Fruit fly (Drosophila melanogaster): ENCODE data around the gene CG18814.

Gene CG18814

DNA sequence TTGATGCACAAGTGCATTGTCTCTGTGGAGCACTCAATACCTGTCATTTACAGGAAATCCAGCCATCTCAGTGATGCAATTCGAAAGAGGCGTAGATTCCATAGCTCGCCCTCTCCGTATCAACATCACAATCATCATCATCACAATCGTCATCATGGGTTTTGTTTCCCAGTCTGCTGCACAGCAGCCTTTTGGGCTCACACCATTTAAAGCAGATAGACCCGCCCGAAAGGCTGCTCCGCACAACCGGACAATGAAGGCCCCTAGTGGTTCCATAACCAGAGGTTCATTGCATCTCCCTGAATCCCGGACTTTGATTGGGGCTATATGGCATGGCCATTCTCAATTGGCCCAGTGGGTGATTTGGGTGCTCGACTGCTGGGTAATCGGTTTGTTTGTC lies 34.8 kb upstream of the CG18814 start (continued):
- TF ChIP-seq zen2 (GFP tag; IDR thresholded peaks at IDR 0.05; ENCODE audit: partially characterized antibody) (0 out of 3 replicates have a peak, but pooled peaks have one; percentile 13), vvl (GFP tag; IDR thresholded peaks at IDR 0.05) (peak; percentile 24; the same call in 1 of the 2 replicates), bbx (GFP tag; IDR thresholded peaks at IDR 0.05; ENCODE audit: partially characterized antibody) (peak; percentile 38; the same call in 1 of the 2 replicates), E2f2 (GFP tag; IDR thresholded peaks at IDR 0.05) (peak; percentile 9; the same call in 1 of the 2 replicates), CG14441 (GFP tag; IDR thresholded peaks at IDR 0.05) (no peak), Med (GFP tag) (peak; percentile 75), Bgb (GFP tag; IDR thresholded peaks at IDR 0.05; ENCODE audit: partially characterized antibody) (peak; percentile 18; the same call in 1 of the 2 replicates), CG15514 (GFP tag; optimal IDR thresholded peaks at IDR 0.05) (peak; percentile 96), CG18599 (GFP tag; optimal IDR thresholded peaks at IDR 0.05) (no peak), bsh (GFP tag; optimal IDR thresholded peaks at IDR 0.05) (no peak), ftz-f1 (GFP tag; optimal IDR thresholded peaks at IDR 0.05) (peak; percentile 44), CG17612 (GFP tag; IDR thresholded peaks at IDR 0.05) (peak; percentile 35; the same call in 1 of the 2 replicates)

DNA sequence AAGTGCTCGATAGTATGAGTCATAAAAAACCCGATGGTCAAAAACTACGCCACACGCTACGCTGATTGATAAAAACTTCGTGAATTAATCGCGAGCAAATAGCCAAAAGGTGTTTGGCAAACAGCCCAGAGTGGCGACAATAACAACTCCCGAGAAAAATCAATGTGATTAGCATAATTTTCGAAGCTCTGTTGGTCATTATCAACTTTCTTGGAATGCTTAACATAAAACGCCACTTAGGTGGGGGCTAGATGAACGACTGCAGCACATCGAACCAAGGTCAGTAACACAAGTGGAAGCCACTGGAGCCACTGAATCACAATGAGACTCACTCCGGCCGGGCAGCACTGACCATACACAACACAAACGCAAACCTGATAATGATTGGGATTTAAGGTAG lies 31.9 kb upstream of the CG18814 start:
- TF ChIP-seq sd (tag; optimal IDR thresholded peaks at IDR 0.05) (peak; percentile 66), Med (GFP tag) (peak; percentile 20), pros (GFP tag; optimal IDR thresholded peaks at IDR 0.05) (peak; percentile 62), CG4730 (GFP tag; IDR thresholded peaks at IDR 0.05) (no peak), onecut (GFP tag; IDR thresholded peaks at IDR 0.05) (peak; percentile 61), CG12219 (GFP tag; optimal IDR thresholded peaks at IDR 0.05) (no peak), CG6175 (GFP tag; IDR thresholded peaks at IDR 0.05) (0 out of 3 replicates have a peak, but pooled peaks have one; percentile 25), ftz-f1 (GFP tag; optimal IDR thresholded peaks at IDR 0.05) (peak; percentile 48), vvl (GFP tag; IDR thresholded peaks at IDR 0.05) (peak; percentile 83), Blimp-1 (GFP tag; optimal IDR thresholded peaks at IDR 0.05) (peak; percentile 63), crp (GFP tag; optimal IDR thresholded peaks at IDR 0.05) (no peak), CG3407 (GFP tag; optimal IDR thresholded peaks at IDR 0.05) (no peak), Ets65A (GFP tag) (peak; percentile 2), CrebB (tag; optimal IDR thresholded peaks at IDR 0.05) (no peak), chinmo (GFP tag; IDR thresholded peaks at IDR 0.05; ENCODE audit: partially characterized antibody) (peak; percentile 71; the same call in 1 of the 4 replicates), Awh (GFP tag; IDR thresholded peaks at IDR 0.05) (peak; percentile 47), trem (tag; optimal IDR thresholded peaks at IDR 0.05) (no peak), CG12769 (tag; optimal IDR thresholded peaks at IDR 0.05) (peak; percentile 68), CG4617 (GFP tag; optimal IDR thresholded peaks at IDR 0.05; ENCODE audit: borderline replicate concordance) (no peak), oc (tag; optimal IDR thresholded peaks at IDR 0.05) (peak; percentile 47), CG32532 (GFP tag; IDR thresholded peaks at IDR 0.05) (0 out of 2 replicates have a peak, but pooled peaks have one; percentile 10), Dfd (GFP tag; optimal IDR thresholded peaks at IDR 0.05) (no peak), CG11085 (GFP tag; IDR thresholded peaks at IDR 0.05) (no peak), CG43689 (GFP tag; IDR thresholded peaks at IDR 0.05) (0 out of 2 replicates have a peak, but pooled peaks have one; percentile 10)

DNA sequence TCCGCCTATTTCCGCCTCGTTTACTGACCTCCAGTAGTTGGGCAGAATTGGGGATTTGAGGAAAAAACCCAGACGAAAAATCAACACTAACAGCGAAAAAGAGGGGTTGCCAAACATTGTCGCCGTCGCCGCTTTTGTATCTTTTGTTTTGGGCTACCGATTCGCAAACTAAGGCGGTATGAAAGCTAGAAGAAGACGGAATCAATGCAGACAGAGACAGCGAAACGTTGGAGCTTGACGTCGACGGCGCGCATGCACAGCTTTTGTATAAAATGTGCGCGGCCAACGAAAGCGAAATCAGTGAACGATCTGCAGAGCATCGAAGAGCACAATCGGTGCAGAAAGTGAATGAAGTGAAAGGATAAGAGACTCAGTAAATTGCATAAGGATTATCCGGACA lies 30.9 kb upstream of the CG18814 start, which contains the start of gene CG4998:
CG4998 (plus strand) TSS at position 301 of the 400 bp plus-strand sequence.
- TF ChIP-seq CG13296 (GFP tag; optimal IDR thresholded peaks at IDR 0.05) (no peak), pan (optimal IDR thresholded peaks at IDR 0.05) (no peak), pan (GFP tag; optimal IDR thresholded peaks at IDR 0.05 in 1 of 2, IDR thresholded peaks at IDR 0.05 in 1 of 2) (peak in 1 of 2 experiments; percentile 14), CG12769 (tag; optimal IDR thresholded peaks at IDR 0.05) (peak; percentile 8), Blimp-1 (GFP tag; optimal IDR thresholded peaks at IDR 0.05) (peak; percentile 8)

Measured in whole organism, embryonic.